Worm (Caenorhabditis elegans) whole organism, young adult: ENCODE results near the gene emc-1.

Experiments
- B0035.1 ChIP-seq: sonication (generic microtip); optimal IDR thresholded peaks from 2 replicates; lab custom pipeline; 2016; ENCODE audit warnings: missing genetic modification characterization, mild to moderate bottlenecking, missing compliant biosample characterization, missing genotype, missing genetic modification reagents
- F23B12.7 ChIP-seq: sonication (generic microtip); optimal IDR thresholded peaks from 2 replicates; lab custom pipeline; 2017; ENCODE audit warnings: missing genetic modification characterization, mild to moderate bottlenecking, missing compliant biosample characterization, antibody characterized with exemption, moderate library complexity; ENCODE audit not compliant: insufficient read depth
- F37B4.10 ChIP-seq: fragments of 200-800 bp; sonication (Bioruptor generic); IDR thresholded peaks from 2 replicates; pipeline ENCODE4 v1.3.6; 2022; ENCODE audit warnings: missing genetic modification characterization, missing compliant biosample characterization
- F49E8.2 ChIP-seq: sonication (generic microtip); optimal IDR thresholded peaks from 3 replicates; lab custom pipeline; 2017; ENCODE audit warnings: missing genetic modification characterization, mild to moderate bottlenecking, missing compliant biosample characterization, antibody characterized with exemption, moderate library complexity; ENCODE audit not compliant: insufficient read depth
- F52B5.7 ChIP-seq: sonication (generic microtip); optimal IDR thresholded peaks from 2 replicates; lab custom pipeline; 2016; ENCODE audit warnings: mild to moderate bottlenecking, missing genetic modification characterization, missing compliant biosample characterization
- K12H6.12 ChIP-seq: fragments of 200-800 bp; sonication (Bioruptor generic); optimal IDR thresholded peaks from 2 replicates; lab custom pipeline; 2018; ENCODE audit warnings: mild to moderate bottlenecking, missing genetic modification characterization, missing compliant biosample characterization
- T07F8.4 ChIP-seq: sonication (generic microtip); optimal IDR thresholded peaks from 2 replicates; lab custom pipeline; 2016; ENCODE audit warnings: mild to moderate bottlenecking, missing genetic modification characterization, moderate library complexity, missing compliant biosample characterization
- T26A5.8 ChIP-seq: sonication (generic microtip); optimal IDR thresholded peaks from 2 replicates; lab custom pipeline; 2016; ENCODE audit warnings: missing genetic modification characterization, missing compliant biosample characterization
- Y56A3A.18 ChIP-seq: fragments of 200-800 bp; sonication (Bioruptor generic); IDR thresholded peaks from 2 replicates; pipeline ENCODE4 v1.3.6; 2022; ENCODE audit warnings: missing genetic modification reagents, missing genetic modification characterization, missing compliant biosample characterization
- Y67H2A.10 ChIP-seq: fragments of 200-800 bp; sonication (Bioruptor generic); conservative IDR thresholded peaks from 2 replicates; pipeline ENCODE4 v1.3.6; 2022; ENCODE audit warnings: missing genetic modification reagents, missing genetic modification characterization, missing compliant biosample characterization
- ceh-79 ChIP-seq: sonication (generic microtip); optimal IDR thresholded peaks from 2 replicates; lab custom pipeline; 2017; ENCODE audit warnings: mild to moderate bottlenecking, missing genetic modification characterization, missing compliant biosample characterization
- chd-7 ChIP-seq: sonication (generic microtip); optimal IDR thresholded peaks from 2 replicates; lab custom pipeline; 2016; ENCODE audit warnings: mild to moderate bottlenecking, missing genetic modification characterization, moderate library complexity, missing compliant biosample characterization
- dox-1 ChIP-seq: fragments of 200-800 bp; sonication (Bioruptor generic); IDR thresholded peaks from 2 replicates; pipeline ENCODE4 v1.3.6; 2022; ENCODE audit warnings: missing genetic modification reagents, missing genetic modification characterization, missing compliant biosample characterization
- egrh-3 ChIP-seq: fragments of 200-800 bp; sonication (Bioruptor generic); IDR thresholded peaks from 2 replicates; pipeline ENCODE4 v1.3.6; 2022; ENCODE audit warnings: missing genetic modification reagents, missing genetic modification characterization, missing compliant biosample characterization
- ekl-4 ChIP-seq: fragments of 200-800 bp; sonication (Bioruptor generic); IDR thresholded peaks from 2 replicates; pipeline ENCODE4 v1.3.6; 2022; ENCODE audit warnings: missing genetic modification reagents, missing genetic modification characterization, missing compliant biosample characterization
- hmg-20 ChIP-seq: fragments of 200-800 bp; sonication (Bioruptor generic); IDR thresholded peaks from 2 replicates; pipeline ENCODE4 v1.3.6; 2022; ENCODE audit warnings: missing genetic modification reagents, missing genetic modification characterization, missing compliant biosample characterization
- mel-28 ChIP-seq: sonication (generic microtip); optimal IDR thresholded peaks from 2 replicates; lab custom pipeline; 2016; ENCODE audit warnings: borderline replicate concordance, mild to moderate bottlenecking, missing genetic modification characterization, missing compliant biosample characterization
- nfya-2 ChIP-seq: fragments of 200-800 bp; sonication (Bioruptor generic); IDR thresholded peaks from 2 replicates; pipeline ENCODE4 v1.3.6; 2022; ENCODE audit warnings: missing genetic modification reagents, missing genetic modification characterization, missing compliant biosample characterization
- nhr-80 ChIP-seq: sonication (generic microtip); optimal IDR thresholded peaks from 2 replicates; lab custom pipeline; 2016; ENCODE audit warnings: missing genetic modification characterization, missing compliant biosample characterization
- pbrm-1 ChIP-seq: fragments of 200-800 bp; sonication (Bioruptor generic); IDR thresholded peaks from 2 replicates; pipeline ENCODE4 v1.3.6; 2022; ENCODE audit warnings: missing genetic modification reagents, missing genetic modification characterization, missing compliant biosample characterization
- rpc-1 ChIP-seq, 2 experiments: fragments of 150-350 bp in 1 of 2; sonication (generic microtip) in 1 of 2; optimal IDR thresholded peaks; 2 replicates each; lab custom pipeline; 2014 to 2018; ENCODE audit warnings: missing biosample characterization in 1 of 2, missing genetic modification characterization in 1 of 2, missing genetic modification reagents in 1 of 2, missing genotype in 1 of 2
- snpc-3.4 ChIP-seq: sonication (generic microtip); optimal IDR thresholded peaks from 2 replicates; lab custom pipeline; 2017; ENCODE audit warnings: missing genetic modification characterization, mild to moderate bottlenecking, missing compliant biosample characterization, antibody characterized with exemption, moderate library complexity, missing genotype, missing genetic modification reagents
- tbp1 ChIP-seq: fragments of 200-800 bp; sonication (Bioruptor generic); optimal IDR thresholded peaks from 2 replicates; lab custom pipeline; 2018; ENCODE audit warnings: mild to moderate bottlenecking, missing genetic modification characterization, missing compliant biosample characterization
- zfh-2 ChIP-seq: fragments of 200-800 bp; sonication (Bioruptor generic); conservative IDR thresholded peaks from 2 replicates; pipeline ENCODE4 v1.3.6; 2022; ENCODE audit warnings: missing genetic modification reagents, missing genetic modification characterization, missing compliant biosample characterization
- ztf-6 ChIP-seq: fragments of 200-800 bp; sonication (Bioruptor generic); IDR thresholded peaks from 2 replicates; pipeline ENCODE4 v1.3.6; 2022; ENCODE audit warnings: missing genetic modification reagents, missing genetic modification characterization, missing compliant biosample characterization

The emc-1 gene

ce11 chrII:1476016-1476415 lies 24.1 kb downstream of the emc-1 start:
- peak; percentile 59 for TF ChIP-seq tbp1 (GFP tag; lab: Kevin White, UChicago)
- TF ChIP-seq F49E8.2 (tag; lab: Kevin White, UChicago), result no peak
- no peak for TF ChIP-seq Y67H2A.10 (GFP tag; lab: Robert Waterston, UW)
- TF ChIP-seq rpc-1 (optimal IDR thresholded peaks at IDR 0.05; lab: Kevin White, UChicago), result peak; percentile 11
- peak; percentile 54 for TF ChIP-seq rpc-1 (tag; optimal IDR thresholded peaks at IDR 0.05; lab: Kevin White, UChicago)

- no peak for TF ChIP-seq T26A5.8 (tag; lab: Kevin White, UChicago)
- no peak for TF ChIP-seq ztf-6
- TF ChIP-seq ekl-4 (GFP tag; lab: Robert Waterston, UW), result no peak
- no peak for TF ChIP-seq snpc-3.4 (tag; lab: Kevin White, UChicago)
- no peak for TF ChIP-seq B0035.1
- TF ChIP-seq F52B5.7 (tag; lab: Kevin White, UChicago), result no peak
- peak; percentile 28 for TF ChIP-seq nhr-80 (tag; lab: Kevin White, UChicago)
- no peak for TF ChIP-seq T07F8.4 (tag; lab: Kevin White, UChicago)
- no peak for TF ChIP-seq pbrm-1 (GFP tag; lab: Robert Waterston, UW)
Observed at ce11 chrII:1475328-1475727, 24.8 kb downstream of the emc-1 start.

- no peak for TF ChIP-seq F23B12.7 (tag; lab: Kevin White, UChicago)
- peak; percentile 56 for TF ChIP-seq tbp1 (GFP tag; lab: Kevin White, UChicago)
- no peak for TF ChIP-seq rpc-1 (optimal IDR thresholded peaks at IDR 0.05; lab: Kevin White, UChicago)
- TF ChIP-seq rpc-1 (tag; optimal IDR thresholded peaks at IDR 0.05; lab: Kevin White, UChicago), result peak; percentile 52
- TF ChIP-seq, all 124 proteins: peak for 2
Observed at ce11 chrII:1474807-1475206, 25.3 kb downstream of the emc-1 start.

- TF ChIP-seq dox-1, result 0 out of 2 replicates have a peak, but pooled peaks have one; percentile 17
- no peak for TF ChIP-seq Y56A3A.18
- no peak for TF ChIP-seq F23B12.7 (tag; lab: Kevin White, UChicago)
- peak; percentile 48; the same call in 1 of the 2 replicates for TF ChIP-seq zfh-2 (GFP tag; lab: Robert Waterston, UW)
- TF ChIP-seq ceh-79 (tag; lab: Kevin White, UChicago), result no peak
Observed at ce11 chrII:1473481-1473880, 26.6 kb downstream of the emc-1 start, which contains the start of gene H17B01.5. H17B01.5 (minus strand) TSS chrII:1473581.

ce11 chrII:1470515-1470966 lies 29.6 kb downstream of the emc-1 start, which contains the start of gene H17B01.2:
H17B01.2 (plus strand) TSS chrII:1470565.
- TF ChIP-seq mel-28 (tag; lab: Kevin White, UChicago) (no peak), hmg-20 (GFP tag; lab: Robert Waterston, UW) (no peak), K12H6.12 (tag; lab: Kevin White, UChicago) (no peak), F37B4.10 (GFP tag; lab: Robert Waterston, UW) (0 out of 2 replicates have a peak, but pooled peaks have one; percentile 56), egrh-3 (GFP tag; lab: Robert Waterston, UW) (peak; percentile 91), zfh-2 (GFP tag; lab: Robert Waterston, UW) (peak; percentile 73)
- TF ChIP-seq, all 124 proteins: peak for 3

ce11 chrII:1467711-1468110 lies 32.4 kb downstream of the emc-1 start, which contains the start of gene Y51H7C.1:
Y51H7C.1 (plus strand) TSS chrII:1467727.
- TF ChIP-seq egrh-3 (GFP tag; lab: Robert Waterston, UW), result peak; percentile 86
- peak; percentile 65 for TF ChIP-seq zfh-2 (GFP tag; lab: Robert Waterston, UW)

- TF ChIP-seq chd-7 (tag; lab: Kevin White, UChicago), result no peak
- no peak for TF ChIP-seq nfya-2 (GFP tag; lab: Robert Waterston, UW)
- TF ChIP-seq tbp1 (GFP tag; lab: Kevin White, UChicago), result no peak
Observed at ce11 chrII:1466448-1466847, 33.7 kb downstream of the emc-1 start, which contains the start of gene Y51H7C.13. Y51H7C.13 (minus strand) TSS chrII:1466548.
